Worm (Caenorhabditis elegans) whole organism, L2 larva: Measurements from ENCODE around the gene Y57G11C.22.
"Not testable (repeated sequence)": the region's sequence is repeated elsewhere in the genome, so short reads cannot be mapped to it uniquely, and the experiment has no call there.

Source experiments
- C34F6.9 ChIP-seq: fragments of 150-350 bp; optimal IDR thresholded peaks from 2 replicates; lab custom pipeline; 2014; ENCODE audit warnings: missing biosample characterization, missing genetic modification characterization
- F13H6.1 ChIP-seq: sonication (generic microtip); optimal IDR thresholded peaks from 2 replicates; lab custom pipeline; 2016; ENCODE audit warnings: missing genetic modification characterization, missing compliant biosample characterization
- R02D3.7 ChIP-seq: fragments of 150-350 bp; optimal IDR thresholded peaks from 2 replicates; lab custom pipeline; 2014; ENCODE audit warnings: missing biosample characterization, missing genetic modification characterization
- Y55F3AM.14 ChIP-seq: fragments of 200-800 bp; sonication (Bioruptor generic); optimal IDR thresholded peaks from 2 replicates; lab custom pipeline; 2018; ENCODE audit warnings: mild to moderate bottlenecking, missing genetic modification characterization, missing compliant biosample characterization
- ZK546.5 ChIP-seq: sonication (generic microtip); optimal IDR thresholded peaks from 2 replicates; lab custom pipeline; 2017; ENCODE audit warnings: missing biosample characterization, missing genetic modification characterization
- alr-1 ChIP-seq: fragments of 150-350 bp; optimal IDR thresholded peaks from 2 replicates; lab custom pipeline; 2014; ENCODE audit warnings: missing biosample characterization, missing genetic modification characterization
- aly-2 ChIP-seq: fragments of 150-350 bp; optimal IDR thresholded peaks from 2 replicates; lab custom pipeline; 2014; ENCODE audit warnings: missing biosample characterization, missing genetic modification characterization
- blmp-1 ChIP-seq: sonication (generic microtip); optimal IDR thresholded peaks from 2 replicates; lab custom pipeline; 2017; ENCODE audit warnings: missing genetic modification characterization, mild to moderate bottlenecking, missing compliant biosample characterization, antibody characterized with exemption, moderate library complexity; ENCODE audit not compliant: insufficient read depth
- ceh-82 ChIP-seq: fragments of 150-350 bp; optimal IDR thresholded peaks from 2 replicates; lab custom pipeline; 2014; ENCODE audit warnings: missing biosample characterization, missing genetic modification characterization
- crh-2 ChIP-seq: sonication (generic microtip); optimal IDR thresholded peaks from 2 replicates; lab custom pipeline; 2017; ENCODE audit warnings: missing biosample characterization, missing genetic modification characterization
- dmd-4 ChIP-seq: sonication (generic microtip); optimal IDR thresholded peaks from 2 replicates; lab custom pipeline; 2017; ENCODE audit warnings: missing biosample characterization, missing genetic modification characterization
- egl-27 ChIP-seq: sonication (generic microtip); optimal IDR thresholded peaks from 3 replicates; lab custom pipeline; 2017; ENCODE audit warnings: missing biosample characterization, missing genetic modification reagents, missing genetic modification characterization
- elt-1 ChIP-seq: fragments of 150-350 bp; optimal IDR thresholded peaks from 2 replicates; lab custom pipeline; 2014; ENCODE audit warnings: missing biosample characterization, missing genetic modification characterization
- elt-3 ChIP-seq: sonication (generic microtip); optimal IDR thresholded peaks from 2 replicates; lab custom pipeline; 2017; ENCODE audit warnings: missing biosample characterization, missing genetic modification characterization
- gmeb-1 ChIP-seq: fragments of 150-350 bp; optimal IDR thresholded peaks from 2 replicates; lab custom pipeline; 2014; ENCODE audit warnings: missing biosample characterization, missing genetic modification characterization
- lin-11 ChIP-seq: fragments of 150-350 bp; sonication (generic microtip); optimal IDR thresholded peaks from 2 replicates; lab custom pipeline; 2014; ENCODE audit warnings: missing biosample characterization, missing genetic modification characterization, inconsistent platforms, mixed read lengths
- lin-13 ChIP-seq: fragments of 150-350 bp; optimal IDR thresholded peaks from 2 replicates; lab custom pipeline; 2014; ENCODE audit warnings: missing biosample characterization, missing genetic modification reagents, missing genetic modification characterization
- lin-39 ChIP-seq: fragments of 150-350 bp; optimal IDR thresholded peaks from 2 replicates; lab custom pipeline; 2014; ENCODE audit warnings: missing biosample characterization, missing genetic modification reagents, missing genetic modification characterization
- lsy-2 ChIP-seq, 2 experiments: fragments of 150-350 bp in 1 of 2; sonication (generic microtip) in 1 of 2; optimal IDR thresholded peaks; 2 replicates each; lab custom pipeline; 2014 to 2017; ENCODE audit warnings: missing biosample characterization in 2 of 2, missing genetic modification characterization in 2 of 2
- mab-5 ChIP-seq: fragments of 150-350 bp; optimal IDR thresholded peaks from 2 replicates; lab custom pipeline; 2014; ENCODE audit warnings: missing biosample characterization, missing genetic modification characterization
- mbf-1 ChIP-seq: sonication (generic microtip); optimal IDR thresholded peaks from 2 replicates; lab custom pipeline; 2017; ENCODE audit warnings: missing biosample characterization, missing genetic modification characterization
- mdl-1 ChIP-seq, 2 experiments: fragments of 150-350 bp in 1 of 2; sonication (generic microtip) in 1 of 2; optimal IDR thresholded peaks; 2 replicates each; lab custom pipeline; 2017; ENCODE audit warnings: missing biosample characterization in 2 of 2, missing genetic modification characterization in 2 of 2
- nhr-10 ChIP-seq: sonication (generic microtip); optimal IDR thresholded peaks from 2 replicates; lab custom pipeline; 2017; ENCODE audit warnings: missing biosample characterization, missing genetic modification characterization
- nhr-12 ChIP-seq: fragments of 150-350 bp; optimal IDR thresholded peaks from 2 replicates; lab custom pipeline; 2014; ENCODE audit warnings: missing biosample characterization, missing genetic modification characterization
- nhr-129 ChIP-seq: fragments of 150-350 bp; optimal IDR thresholded peaks from 2 replicates; lab custom pipeline; 2014; ENCODE audit warnings: missing biosample characterization, missing genetic modification characterization
- nhr-21 ChIP-seq: fragments of 150-350 bp; optimal IDR thresholded peaks from 2 replicates; lab custom pipeline; 2014; ENCODE audit warnings: missing biosample characterization, missing genetic modification characterization
- nhr-23 ChIP-seq: fragments of 150-350 bp; optimal IDR thresholded peaks from 2 replicates; lab custom pipeline; 2014; ENCODE audit warnings: missing biosample characterization, missing genetic modification reagents, missing genetic modification characterization
- nhr-237 ChIP-seq: fragments of 150-350 bp; optimal IDR thresholded peaks from 2 replicates; lab custom pipeline; 2014; ENCODE audit warnings: missing biosample characterization, missing genetic modification characterization
- nhr-77 ChIP-seq: fragments of 150-350 bp; optimal IDR thresholded peaks from 2 replicates; lab custom pipeline; 2014; ENCODE audit warnings: missing biosample characterization, missing genetic modification characterization
- peb-1 ChIP-seq: fragments of 150-350 bp; optimal IDR thresholded peaks from 2 replicates; lab custom pipeline; 2014; ENCODE audit warnings: missing biosample characterization, missing genetic modification characterization
- skn-1 ChIP-seq: sonication (generic microtip); optimal IDR thresholded peaks from 2 replicates; lab custom pipeline; 2017; ENCODE audit warnings: missing biosample characterization, missing genetic modification characterization
- sma-3 ChIP-seq: sonication (generic microtip); optimal IDR thresholded peaks from 2 replicates; lab custom pipeline; 2016; ENCODE audit warnings: missing genetic modification reagents, missing genetic modification characterization, missing compliant biosample characterization
- snpc-4 ChIP-seq: fragments of 150-350 bp; optimal IDR thresholded peaks from 2 replicates; lab custom pipeline; 2014; ENCODE audit warnings: missing biosample characterization, missing genetic modification characterization
- unc-55 ChIP-seq: fragments of 150-350 bp; sonication (generic microtip); optimal IDR thresholded peaks from 3 replicates; lab custom pipeline; 2014; ENCODE audit warnings: missing biosample characterization, missing genetic modification reagents, missing genetic modification characterization
- unc-62 ChIP-seq: fragments of 150-350 bp; optimal IDR thresholded peaks from 2 replicates; lab custom pipeline; 2014; ENCODE audit warnings: missing biosample characterization, missing genetic modification reagents, missing genetic modification characterization
- zag-1 ChIP-seq: fragments of 150-350 bp; optimal IDR thresholded peaks from 2 replicates; lab custom pipeline; 2014; ENCODE audit warnings: missing biosample characterization, missing genetic modification characterization
- ztf-1 ChIP-seq: fragments of 200-800 bp; sonication (Bioruptor generic); conservative IDR thresholded peaks from 2 replicates; pipeline ENCODE4 v1.3.6; 2022; ENCODE audit warnings: missing genetic modification characterization, missing compliant biosample characterization
- ztf-4 ChIP-seq: fragments of 150-350 bp; optimal IDR thresholded peaks from 2 replicates; lab custom pipeline; 2014; ENCODE audit warnings: missing biosample characterization, missing genetic modification characterization

Gene Y57G11C.22

ce11 chrIV:14838095-14838494 is 1.1 kb downstream of the Y57G11C.22 start (continued):
- peak; percentile 75 for TF ChIP-seq gmeb-1 (tag; lab: Kevin White, UChicago)
- peak; percentile 94 for TF ChIP-seq C34F6.9 (tag; lab: Kevin White, UChicago)
- TF ChIP-seq R02D3.7 (tag; lab: Kevin White, UChicago), result no peak
- no peak for TF ChIP-seq elt-1 (tag; lab: Kevin White, UChicago)
- TF ChIP-seq nhr-23, result no peak
- TF ChIP-seq nhr-10 (tag; lab: Kevin White, UChicago), result no peak
- peak; percentile 86 for TF ChIP-seq nhr-21 (tag; lab: Kevin White, UChicago)
- TF ChIP-seq Y55F3AM.14 (GFP tag; lab: Kevin White, UChicago), result peak; percentile 76
- TF ChIP-seq blmp-1 (tag; lab: Kevin White, UChicago), result peak; percentile 56
- TF ChIP-seq unc-62, result no peak
- TF ChIP-seq nhr-77 (tag; lab: Kevin White, UChicago), result no peak
- TF ChIP-seq mab-5 (tag; lab: Kevin White, UChicago), result peak; percentile 53
- no peak for TF ChIP-seq ceh-82 (tag; lab: Kevin White, UChicago)
- TF ChIP-seq lin-13 (GFP tag; lab: Kevin White, UChicago), result peak; percentile 83
- peak; percentile 8 for TF ChIP-seq snpc-4 (tag; lab: Kevin White, UChicago)
- TF ChIP-seq elt-3, result no peak

- TF ChIP-seq C34F6.9, nhr-12, gmeb-1 (tag; lab: Kevin White, UChicago): not testable (repeated sequence)
Observed at ce11 chrIV:14843062-14843461, 6.1 kb downstream of the Y57G11C.22 start, which contains the start of gene Y57G11C.20. Gene Y57G11C.20 (plus strand): TSS chrIV:14843362.

ce11 chrIV:14853703-14854102 is 16.7 kb downstream of the Y57G11C.22 start, which contains the start of gene Y57G11C.52:
Gene Y57G11C.52 (plus strand): TSS chrIV:14854003.
- TF ChIP-seq ZK546.5, result no peak
- no peak for TF ChIP-seq mbf-1 (tag; lab: Kevin White, UChicago)
- no peak for TF ChIP-seq skn-1 (tag; lab: Kevin White, UChicago)
- TF ChIP-seq nhr-21 (tag; lab: Kevin White, UChicago), result no peak
- no peak for TF ChIP-seq elt-1 (tag; lab: Kevin White, UChicago)
- no peak for TF ChIP-seq R02D3.7 (tag; lab: Kevin White, UChicago)
- TF ChIP-seq lsy-2 (tag; optimal IDR thresholded peaks at IDR 0.05; lab: Kevin White, UChicago), result no peak
- no peak for TF ChIP-seq alr-1 (tag; lab: Kevin White, UChicago)
- no peak for TF ChIP-seq lin-11

ce11 chrIV:14861691-14862090 is 24.7 kb downstream of the Y57G11C.22 start, which contains the start of gene Y57G11C.23:
Gene Y57G11C.23 (minus strand): TSS chrIV:14861791.
- no peak for TF ChIP-seq unc-62
- TF ChIP-seq crh-2 (tag; lab: Kevin White, UChicago), result no peak
- no peak for TF ChIP-seq elt-3
- no peak for TF ChIP-seq egl-27 (tag; lab: Kevin White, UChicago)
- no peak for TF ChIP-seq zag-1
- no peak for TF ChIP-seq nhr-77 (tag; lab: Kevin White, UChicago)
- TF ChIP-seq sma-3, result no peak
- TF ChIP-seq nhr-12 (tag; lab: Kevin White, UChicago), result no peak
- no peak for TF ChIP-seq ztf-1 (GFP tag; lab: Robert Waterston, UW)
- TF ChIP-seq F13H6.1 (tag; lab: Kevin White, UChicago), result no peak
- no peak for TF ChIP-seq unc-55
- no peak for TF ChIP-seq mdl-1 (tag; optimal IDR thresholded peaks at IDR 0.05; lab: Kevin White, UChicago)
- no peak for TF ChIP-seq blmp-1 (tag; lab: Kevin White, UChicago)
- no peak for TF ChIP-seq mab-5 (tag; lab: Kevin White, UChicago)
- TF ChIP-seq Y55F3AM.14 (GFP tag; lab: Kevin White, UChicago), result no peak
- TF ChIP-seq ZK546.5, result no peak
- TF ChIP-seq nhr-237 (tag; lab: Kevin White, UChicago), result no peak

- no peak for TF ChIP-seq lin-11
- no peak for TF ChIP-seq aly-2 (tag; lab: Kevin White, UChicago)
- TF ChIP-seq nhr-12 (tag; lab: Kevin White, UChicago), result no peak
- TF ChIP-seq lin-13 (GFP tag; lab: Kevin White, UChicago), result no peak
- no peak for TF ChIP-seq nhr-129 (tag; lab: Kevin White, UChicago)
- TF ChIP-seq dmd-4, result no peak
- TF ChIP-seq lin-39 (tag; lab: Kevin White, UChicago), result no peak
- TF ChIP-seq unc-62, result no peak
- TF ChIP-seq F13H6.1 (tag; lab: Kevin White, UChicago), result no peak
- TF ChIP-seq peb-1 (tag; lab: Kevin White, UChicago), result no peak
- no peak for TF ChIP-seq ztf-4 (tag; lab: Kevin White, UChicago)
Observed at ce11 chrIV:14862147-14862546, 25.1 kb downstream of the Y57G11C.22 start, which contains the start of gene Y57G11C.38. Gene Y57G11C.38 (plus strand): TSS chrIV:14862447.
